Fruit fly (Drosophila melanogaster): Measurements from ENCODE around the gene veli.

DNA sequence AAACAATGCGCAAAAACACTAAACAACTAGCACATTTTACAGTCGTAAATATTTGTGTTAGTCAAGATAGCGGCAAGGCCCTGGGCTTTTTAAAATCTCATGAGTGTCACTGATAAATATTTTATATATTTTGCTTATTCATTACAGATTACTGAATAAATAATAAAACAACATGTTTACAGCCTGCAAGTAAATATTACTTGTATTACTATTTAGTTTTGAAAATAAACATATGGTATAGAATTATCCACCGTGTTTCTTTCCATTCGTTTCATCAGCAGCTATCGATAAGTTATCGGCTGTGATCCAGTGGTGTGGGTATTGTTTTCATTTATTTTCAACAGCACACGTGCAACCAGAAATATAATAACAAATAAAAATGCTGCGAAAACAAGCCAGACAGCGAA lies 9.2 kb upstream of the veli start, which contains the start of the genes shams and CG11920:
- TF ChIP-seq psq (optimal IDR thresholded peaks at IDR 0.05) (no peak), Sin3A (optimal IDR thresholded peaks at IDR 0.05) (no peak), insv (optimal IDR thresholded peaks at IDR 0.05) (no peak), h (optimal IDR thresholded peaks at IDR 0.05) (no peak), ttk (optimal IDR thresholded peaks at IDR 0.05) (no peak)

Measured in Kc167 (cell line).